Worm (Caenorhabditis elegans): ENCODE data around the gene spdl-1.

DNA sequence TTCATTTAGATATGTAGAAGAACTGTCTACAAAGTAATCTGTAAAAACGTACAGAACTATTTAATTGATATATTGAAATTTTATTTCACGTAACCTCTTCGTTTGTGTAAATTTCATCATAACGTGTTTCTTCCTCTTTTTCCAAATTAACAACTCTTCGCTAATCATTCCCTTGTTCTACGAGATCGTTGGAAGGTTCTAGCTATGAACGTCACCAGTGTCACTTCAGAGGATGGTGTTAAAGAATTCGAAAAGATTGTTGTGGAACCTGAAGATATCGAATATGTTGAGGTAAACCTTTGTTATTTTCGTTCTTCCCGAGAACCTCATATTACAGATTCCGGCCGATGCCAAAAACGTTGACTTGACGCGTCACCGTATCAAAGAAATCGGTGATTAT lies 9.0 kb upstream of the spdl-1 start, which contains the start of gene C06A8.6:
- no peak for TF ChIP-seq fkh-3 (tag; optimal IDR thresholded peaks at IDR 0.05)
- no peak for TF ChIP-seq ceh-27 (GFP tag; optimal IDR thresholded peaks at IDR 0.05)
- no peak for TF ChIP-seq hrde-1 (tag; optimal IDR thresholded peaks at IDR 0.05; ENCODE audit: borderline replicate concordance)
- TF ChIP-seq snpc-3.4 (tag; optimal IDR thresholded peaks at IDR 0.05), result no peak
- TF ChIP-seq efl-1 (GFP tag; optimal IDR thresholded peaks at IDR 0.05), result no peak
- no peak for TF ChIP-seq bed-2 (GFP tag; IDR thresholded peaks at IDR 0.05)
- no peak for TF ChIP-seq ama-1 (optimal IDR thresholded peaks at IDR 0.05)
- no peak for TF ChIP-seq ama-1 (GFP tag; optimal IDR thresholded peaks at IDR 0.05)
- TF ChIP-seq ceh-58 (GFP tag; IDR thresholded peaks at IDR 0.05), result no peak
- TF ChIP-seq akir-1 (GFP tag; optimal IDR thresholded peaks at IDR 0.05), result no peak
- no peak for TF ChIP-seq ztf-6 (GFP tag; IDR thresholded peaks at IDR 0.05)
- TF ChIP-seq ztf-28 (GFP tag; IDR thresholded peaks at IDR 0.05), result no peak
- no peak for TF ChIP-seq lsl-1 (GFP tag; optimal IDR thresholded peaks at IDR 0.05)
- TF ChIP-seq rec-8 (tag; optimal IDR thresholded peaks at IDR 0.05), result no peak
- no peak for TF ChIP-seq ceh-79 (tag; optimal IDR thresholded peaks at IDR 0.05)
